Worm (Caenorhabditis elegans) whole organism, L2 larva: ENCODE results near the gene F54F2.7.

Experiments
- C34F6.9 ChIP-seq: fragments of 150-350 bp; optimal IDR thresholded peaks from 2 replicates; lab custom pipeline; 2014; ENCODE audit warnings: missing biosample characterization, missing genetic modification characterization
- F13H6.1 ChIP-seq: sonication (generic microtip); optimal IDR thresholded peaks from 2 replicates; lab custom pipeline; 2016; ENCODE audit warnings: missing genetic modification characterization, missing compliant biosample characterization
- R02D3.7 ChIP-seq: fragments of 150-350 bp; optimal IDR thresholded peaks from 2 replicates; lab custom pipeline; 2014; ENCODE audit warnings: missing biosample characterization, missing genetic modification characterization
- Y55F3AM.14 ChIP-seq: fragments of 200-800 bp; sonication (Bioruptor generic); optimal IDR thresholded peaks from 2 replicates; lab custom pipeline; 2018; ENCODE audit warnings: mild to moderate bottlenecking, missing genetic modification characterization, missing compliant biosample characterization
- ZK546.5 ChIP-seq: sonication (generic microtip); optimal IDR thresholded peaks from 2 replicates; lab custom pipeline; 2017; ENCODE audit warnings: missing biosample characterization, missing genetic modification characterization
- alr-1 ChIP-seq: fragments of 150-350 bp; optimal IDR thresholded peaks from 2 replicates; lab custom pipeline; 2014; ENCODE audit warnings: missing biosample characterization, missing genetic modification characterization
- aly-2 ChIP-seq: fragments of 150-350 bp; optimal IDR thresholded peaks from 2 replicates; lab custom pipeline; 2014; ENCODE audit warnings: missing biosample characterization, missing genetic modification characterization
- ama-1 ChIP-seq: fragments of 150-350 bp; optimal IDR thresholded peaks from 2 replicates; lab custom pipeline; 2018; ENCODE audit warnings: inconsistent platforms
- blmp-1 ChIP-seq: sonication (generic microtip); optimal IDR thresholded peaks from 2 replicates; lab custom pipeline; 2017; ENCODE audit warnings: missing genetic modification characterization, mild to moderate bottlenecking, missing compliant biosample characterization, antibody characterized with exemption, moderate library complexity; ENCODE audit not compliant: insufficient read depth
- ceh-16 ChIP-seq: fragments of 150-350 bp; optimal IDR thresholded peaks from 2 replicates; lab custom pipeline; 2014; ENCODE audit warnings: missing biosample characterization, missing genetic modification characterization
- ceh-82 ChIP-seq: fragments of 150-350 bp; optimal IDR thresholded peaks from 2 replicates; lab custom pipeline; 2014; ENCODE audit warnings: missing biosample characterization, missing genetic modification characterization
- crh-2 ChIP-seq: sonication (generic microtip); optimal IDR thresholded peaks from 2 replicates; lab custom pipeline; 2017; ENCODE audit warnings: missing biosample characterization, missing genetic modification characterization
- egl-27 ChIP-seq: sonication (generic microtip); optimal IDR thresholded peaks from 3 replicates; lab custom pipeline; 2017; ENCODE audit warnings: missing biosample characterization, missing genetic modification reagents, missing genetic modification characterization
- elt-1 ChIP-seq: fragments of 150-350 bp; optimal IDR thresholded peaks from 2 replicates; lab custom pipeline; 2014; ENCODE audit warnings: missing biosample characterization, missing genetic modification characterization
- elt-3 ChIP-seq: sonication (generic microtip); optimal IDR thresholded peaks from 2 replicates; lab custom pipeline; 2017; ENCODE audit warnings: missing biosample characterization, missing genetic modification characterization
- fos-1 ChIP-seq: fragments of 150-350 bp; optimal IDR thresholded peaks from 2 replicates; lab custom pipeline; 2014; ENCODE audit warnings: missing biosample characterization, missing genetic modification characterization
- lin-11 ChIP-seq: fragments of 150-350 bp; sonication (generic microtip); optimal IDR thresholded peaks from 2 replicates; lab custom pipeline; 2014; ENCODE audit warnings: missing biosample characterization, missing genetic modification characterization, inconsistent platforms, mixed read lengths
- lin-13 ChIP-seq: fragments of 150-350 bp; optimal IDR thresholded peaks from 2 replicates; lab custom pipeline; 2014; ENCODE audit warnings: missing biosample characterization, missing genetic modification reagents, missing genetic modification characterization
- lin-39 ChIP-seq: fragments of 150-350 bp; optimal IDR thresholded peaks from 2 replicates; lab custom pipeline; 2014; ENCODE audit warnings: missing biosample characterization, missing genetic modification reagents, missing genetic modification characterization
- lsy-2 ChIP-seq, 2 experiments: fragments of 150-350 bp in 1 of 2; sonication (generic microtip) in 1 of 2; optimal IDR thresholded peaks; 2 replicates each; lab custom pipeline; 2014 to 2017; ENCODE audit warnings: missing biosample characterization in 2 of 2, missing genetic modification characterization in 2 of 2
- mab-5 ChIP-seq: fragments of 150-350 bp; optimal IDR thresholded peaks from 2 replicates; lab custom pipeline; 2014; ENCODE audit warnings: missing biosample characterization, missing genetic modification characterization
- mdl-1 ChIP-seq, 2 experiments: fragments of 150-350 bp in 1 of 2; sonication (generic microtip) in 1 of 2; optimal IDR thresholded peaks; 2 replicates each; lab custom pipeline; 2017; ENCODE audit warnings: missing biosample characterization in 2 of 2, missing genetic modification characterization in 2 of 2
- nhr-10 ChIP-seq: sonication (generic microtip); optimal IDR thresholded peaks from 2 replicates; lab custom pipeline; 2017; ENCODE audit warnings: missing biosample characterization, missing genetic modification characterization
- nhr-12 ChIP-seq: fragments of 150-350 bp; optimal IDR thresholded peaks from 2 replicates; lab custom pipeline; 2014; ENCODE audit warnings: missing biosample characterization, missing genetic modification characterization
- nhr-129 ChIP-seq: fragments of 150-350 bp; optimal IDR thresholded peaks from 2 replicates; lab custom pipeline; 2014; ENCODE audit warnings: missing biosample characterization, missing genetic modification characterization
- nhr-21 ChIP-seq: fragments of 150-350 bp; optimal IDR thresholded peaks from 2 replicates; lab custom pipeline; 2014; ENCODE audit warnings: missing biosample characterization, missing genetic modification characterization
- nhr-237 ChIP-seq: fragments of 150-350 bp; optimal IDR thresholded peaks from 2 replicates; lab custom pipeline; 2014; ENCODE audit warnings: missing biosample characterization, missing genetic modification characterization
- nhr-25 ChIP-seq: fragments of 150-350 bp; sonication (generic microtip); optimal IDR thresholded peaks from 3 replicates; lab custom pipeline; 2014; ENCODE audit warnings: missing biosample characterization, missing genetic modification characterization
- nhr-6 ChIP-seq: fragments of 150-350 bp; optimal IDR thresholded peaks from 2 replicates; lab custom pipeline; 2014; ENCODE audit warnings: missing biosample characterization, missing genetic modification characterization
- nhr-77 ChIP-seq: fragments of 150-350 bp; optimal IDR thresholded peaks from 2 replicates; lab custom pipeline; 2014; ENCODE audit warnings: missing biosample characterization, missing genetic modification characterization
- sma-3 ChIP-seq: sonication (generic microtip); optimal IDR thresholded peaks from 2 replicates; lab custom pipeline; 2016; ENCODE audit warnings: missing genetic modification reagents, missing genetic modification characterization, missing compliant biosample characterization
- sma-9 ChIP-seq, 2 experiments: fragments of 150-350 bp in 1 of 2; sonication (generic microtip) in 1 of 2; optimal IDR thresholded peaks; 2 replicates each; lab custom pipeline; 2014 to 2016; ENCODE audit warnings: missing genetic modification characterization in 2 of 2, mild to moderate bottlenecking in 1 of 2, missing biosample characterization in 1 of 2, missing compliant biosample characterization in 1 of 2, missing genetic modification reagents in 1 of 2, moderate library complexity in 1 of 2
- snpc-4 ChIP-seq: fragments of 150-350 bp; optimal IDR thresholded peaks from 2 replicates; lab custom pipeline; 2014; ENCODE audit warnings: missing biosample characterization, missing genetic modification characterization
- unc-55 ChIP-seq: fragments of 150-350 bp; sonication (generic microtip); optimal IDR thresholded peaks from 3 replicates; lab custom pipeline; 2014; ENCODE audit warnings: missing biosample characterization, missing genetic modification reagents, missing genetic modification characterization
- ztf-11 ChIP-seq: sonication (generic microtip); optimal IDR thresholded peaks from 2 replicates; lab custom pipeline; 2017; ENCODE audit warnings: missing biosample characterization, missing genetic modification characterization

F54F2.7 gene

ce11 chrIII:8779912-8780311 is 27.2 kb downstream of the F54F2.7 start, which contains the start of gene K02D10.4:
Gene K02D10.4 (minus strand): TSS chrIII:8780012.
- TF ChIP-seq nhr-6 (tag; lab: Kevin White, UChicago): no peak
- no peak for TF ChIP-seq R02D3.7 (tag; lab: Kevin White, UChicago)
- TF ChIP-seq ceh-16 (tag; lab: Kevin White, UChicago): no peak
- TF ChIP-seq unc-55 (GFP tag; lab: Kevin White, UChicago): no peak
- no peak for TF ChIP-seq nhr-21
- TF ChIP-seq C34F6.9: no peak
- no peak for TF ChIP-seq elt-1
- no peak for TF ChIP-seq aly-2 (tag; lab: Kevin White, UChicago)
- no peak for TF ChIP-seq mab-5 (tag; lab: Kevin White, UChicago)
- TF ChIP-seq Y55F3AM.14 (GFP tag; lab: Kevin White, UChicago): no peak
- TF ChIP-seq nhr-77 (tag; lab: Kevin White, UChicago): no peak
- no peak for TF ChIP-seq sma-3 (GFP tag; lab: Kevin White, UChicago)
- TF ChIP-seq fos-1: no peak
- TF ChIP-seq nhr-129: no peak

- no peak for TF ChIP-seq ceh-16 (tag; lab: Kevin White, UChicago)
These were observed 31.2 kb downstream of the F54F2.7 start, which contains the start of gene snap-29 for ce11 chrIII:8775953-8776352. Gene snap-29 (plus strand): TSS chrIII:8776253.

- no peak for TF ChIP-seq aly-2 (tag; lab: Kevin White, UChicago)
- no peak for TF ChIP-seq nhr-237 (tag; lab: Kevin White, UChicago)
- no peak for TF ChIP-seq lin-13 (GFP tag; lab: Kevin White, UChicago)
- TF ChIP-seq fos-1: no peak
- TF ChIP-seq ztf-11 (tag; lab: Kevin White, UChicago): no peak
- TF ChIP-seq lin-11 (tag; lab: Kevin White, UChicago): no peak
- no peak for TF ChIP-seq ZK546.5 (tag; lab: Kevin White, UChicago)
- no peak for TF ChIP-seq C34F6.9
- no peak for TF ChIP-seq nhr-10 (tag; lab: Kevin White, UChicago)
- TF ChIP-seq alr-1 (tag; lab: Kevin White, UChicago): no peak
- TF ChIP-seq F13H6.1 (tag; lab: Kevin White, UChicago): no peak
- TF ChIP-seq egl-27: no peak
- TF ChIP-seq sma-9 (GFP tag; optimal IDR thresholded peaks at IDR 0.05; lab: Kevin White, UChicago): no peak
- TF ChIP-seq sma-9 (tag; optimal IDR thresholded peaks at IDR 0.05; lab: Kevin White, UChicago): no peak
- TF ChIP-seq ceh-82: no peak
- TF ChIP-seq nhr-12: no peak
- TF ChIP-seq sma-3 (GFP tag; lab: Kevin White, UChicago): no peak
- no peak for TF ChIP-seq snpc-4 (tag; lab: Kevin White, UChicago)
- TF ChIP-seq, all 48 proteins: peak for 0
These were observed 33.8 kb downstream of the F54F2.7 start for ce11 chrIII:8773375-8773774.

ce11 chrIII:8772428-8773027 is 34.6 kb downstream of the F54F2.7 start:
- TF ChIP-seq lsy-2 (tag; optimal IDR thresholded peaks at IDR 0.05; lab: Kevin White, UChicago) (peak in 1 of 2 experiments; percentile 7), blmp-1 (tag; lab: Kevin White, UChicago) (peak; percentile 56), C34F6.9 (peak; percentile 29), nhr-129 (peak; percentile 16), sma-9 (GFP tag; optimal IDR thresholded peaks at IDR 0.05; lab: Kevin White, UChicago) (peak; percentile 39), sma-9 (tag; optimal IDR thresholded peaks at IDR 0.05; lab: Kevin White, UChicago) (no peak), nhr-21 (peak; percentile 35), elt-1 (no peak), elt-3 (tag; lab: Kevin White, UChicago) (no peak), nhr-25 (tag; lab: Kevin White, UChicago) (no peak), mdl-1 (tag; optimal IDR thresholded peaks at IDR 0.05; lab: Kevin White, UChicago) (no peak), fos-1 (peak; percentile 50), crh-2 (tag; lab: Kevin White, UChicago) (peak; percentile 61), lin-39 (tag; lab: Kevin White, UChicago) (no peak), unc-55 (GFP tag; lab: Kevin White, UChicago) (peak; percentile 1), ama-1 (lab: Kevin White, UChicago) (no peak)
